Worm (Caenorhabditis elegans): ENCODE results near the gene M163.9.
A peak's percentile ranks its signal among the peaks of the same experiment; 100 is the strongest.

The M163.9 gene

DNA sequence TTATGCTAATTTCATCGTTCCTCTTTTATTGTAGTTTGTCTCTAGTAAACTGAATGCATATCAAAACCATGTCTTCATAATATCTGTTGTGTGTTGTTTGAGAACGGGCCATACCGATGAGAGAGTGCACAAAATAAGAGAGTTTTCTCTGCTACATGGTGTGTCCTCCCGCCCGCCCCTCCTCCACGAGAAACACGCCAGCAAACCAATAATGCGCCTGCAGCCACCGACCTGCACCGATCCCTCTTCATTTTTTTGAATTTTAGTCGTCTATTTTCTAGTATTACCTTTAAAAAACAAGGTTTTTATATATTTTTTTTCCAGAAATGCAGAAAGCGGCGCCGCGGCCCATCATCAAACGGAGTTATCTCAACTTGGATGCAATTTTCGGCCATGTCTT lies 10.9 kb downstream of the M163.9 start, which contains the start of gene gfi-3 (continued):
- TF ChIP-seq ztf-1 (GFP tag; conservative IDR thresholded peaks at IDR 0.05) (no peak), lin-39 (tag; optimal IDR thresholded peaks at IDR 0.05) (no peak), mab-5 (tag; optimal IDR thresholded peaks at IDR 0.05) (peak; percentile 82), ztf-11 (tag; optimal IDR thresholded peaks at IDR 0.05) (no peak), ceh-82 (tag; optimal IDR thresholded peaks at IDR 0.05) (no peak)

DNA sequence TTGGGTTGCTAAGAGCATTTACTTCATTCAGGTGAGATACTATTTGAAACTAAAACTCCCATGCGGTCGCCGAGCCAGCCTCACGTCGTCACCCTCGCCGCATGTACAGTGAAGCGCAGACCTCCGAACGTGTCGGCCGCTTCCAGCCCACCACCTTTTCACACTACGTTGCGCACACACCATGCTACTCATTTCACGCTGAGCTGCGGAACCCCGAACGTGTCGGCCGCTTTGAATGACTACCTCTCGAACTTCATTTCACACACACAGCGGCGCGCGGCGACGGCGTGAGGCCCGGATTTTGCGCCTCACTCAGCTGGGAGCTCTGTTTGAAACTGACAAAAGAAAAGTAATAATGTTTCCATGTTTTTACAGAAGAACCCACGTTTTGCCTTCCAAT lies 12.3 kb downstream of the M163.9 start:
- TF ChIP-seq nhr-11 (tag; optimal IDR thresholded peaks at IDR 0.05) (no peak), snpc-4 (tag; optimal IDR thresholded peaks at IDR 0.05) (peak; percentile 70), gmeb-1 (tag; optimal IDR thresholded peaks at IDR 0.05) (no peak), nhr-23 (tag; optimal IDR thresholded peaks at IDR 0.05) (no peak), R02D3.7 (tag; optimal IDR thresholded peaks at IDR 0.05) (no peak), egl-27 (tag; optimal IDR thresholded peaks at IDR 0.05) (no peak)

DNA sequence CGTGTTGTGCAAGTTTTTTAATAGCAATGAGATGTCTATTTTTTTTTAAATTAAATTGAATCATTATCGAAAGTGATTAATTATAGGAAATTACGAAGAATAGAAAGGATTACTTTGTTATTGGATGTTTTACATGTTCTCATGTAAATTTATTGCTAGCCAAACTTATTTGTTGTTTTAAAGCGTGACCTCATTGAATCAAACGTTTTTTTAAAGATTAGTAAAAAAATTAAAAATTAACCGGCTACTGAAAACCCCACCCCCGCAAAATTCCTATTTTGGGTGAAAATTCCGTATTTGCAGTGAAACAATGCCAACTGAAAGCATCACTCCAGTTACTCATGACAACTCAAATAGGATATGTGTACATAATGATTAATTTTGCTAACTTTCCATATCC lies 15.4 kb downstream of the M163.9 start, which contains the start of gene M163.8:
Gene M163.8, plus strand, starts transcription at position 301 of the 400 bp plus-strand sequence.
- TF ChIP-seq nhr-12 (tag; optimal IDR thresholded peaks at IDR 0.05) (no peak), Y55F3AM.14 (GFP tag; optimal IDR thresholded peaks at IDR 0.05) (no peak), lsy-2 (tag; optimal IDR thresholded peaks at IDR 0.05) (no peak), peb-1 (tag; optimal IDR thresholded peaks at IDR 0.05) (no peak), sma-3 (GFP tag; optimal IDR thresholded peaks at IDR 0.05) (no peak), nhr-23 (tag; optimal IDR thresholded peaks at IDR 0.05) (no peak), skn-1 (tag; optimal IDR thresholded peaks at IDR 0.05) (no peak)

DNA sequence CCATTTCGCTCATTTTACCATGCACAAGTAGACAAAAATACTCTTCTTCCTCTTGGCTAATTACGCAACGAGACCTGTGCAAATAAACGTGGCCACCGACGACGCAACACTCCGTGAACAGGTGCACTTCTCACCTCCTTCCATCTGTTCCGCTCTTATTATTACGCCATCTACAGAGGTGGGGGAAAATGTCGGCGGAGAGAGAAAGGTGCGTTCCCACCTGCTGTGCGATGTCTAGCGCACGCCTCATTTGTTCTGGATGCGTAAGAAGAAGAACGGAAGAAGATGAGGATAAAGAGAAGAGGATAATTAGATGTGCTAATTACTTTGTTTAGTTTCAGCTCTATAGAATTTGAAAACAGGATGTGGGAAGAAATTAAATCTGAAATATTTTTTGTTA lies 17.1 kb downstream of the M163.9 start:
- TF ChIP-seq lin-13 (GFP tag; optimal IDR thresholded peaks at IDR 0.05) (no peak), C34F6.9 (tag; optimal IDR thresholded peaks at IDR 0.05) (no peak)

DNA sequence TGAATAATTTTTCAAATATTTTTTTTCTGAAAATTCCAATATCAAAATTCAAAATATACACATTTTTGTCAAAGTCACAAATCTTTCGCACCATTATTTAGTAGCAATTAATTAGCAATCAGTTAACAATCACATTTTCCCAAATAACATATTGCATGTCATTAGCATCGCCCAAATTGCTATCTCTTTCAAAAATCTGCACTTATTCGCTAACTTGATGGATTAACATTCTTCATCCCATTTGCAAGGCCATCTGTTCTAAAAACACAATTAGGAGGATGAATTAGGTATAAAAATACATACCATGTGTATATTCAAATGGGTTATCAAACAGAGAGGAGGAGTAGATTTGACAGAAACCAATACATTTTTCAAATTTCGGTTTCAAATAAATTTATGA lies 17.9 kb downstream of the M163.9 start:
- TF ChIP-seq unc-55 (GFP tag; optimal IDR thresholded peaks at IDR 0.05): no peak
- TF ChIP-seq nhr-10 (tag; optimal IDR thresholded peaks at IDR 0.05): no peak
- no peak for TF ChIP-seq unc-62 (GFP tag; optimal IDR thresholded peaks at IDR 0.05)
- peak; percentile 98 for TF ChIP-seq ceh-16 (tag; optimal IDR thresholded peaks at IDR 0.05)
- peak; percentile 23 for TF ChIP-seq sma-9 (GFP tag; optimal IDR thresholded peaks at IDR 0.05)
- no peak for TF ChIP-seq sma-9 (tag; optimal IDR thresholded peaks at IDR 0.05)
- no peak for TF ChIP-seq nhr-6 (tag; optimal IDR thresholded peaks at IDR 0.05)
- no peak for TF ChIP-seq gmeb-1 (tag; optimal IDR thresholded peaks at IDR 0.05)
- no peak for TF ChIP-seq mbf-1 (tag; optimal IDR thresholded peaks at IDR 0.05)
- peak; percentile 72 for TF ChIP-seq mab-5 (tag; optimal IDR thresholded peaks at IDR 0.05)
- TF ChIP-seq egl-27 (tag; optimal IDR thresholded peaks at IDR 0.05): no peak
- peak; percentile 87 for TF ChIP-seq lin-39 (tag; optimal IDR thresholded peaks at IDR 0.05)
- TF ChIP-seq ZK546.5 (tag; optimal IDR thresholded peaks at IDR 0.05): no peak
- peak; percentile 51 for TF ChIP-seq nhr-25 (tag; optimal IDR thresholded peaks at IDR 0.05)
- TF ChIP-seq fos-1 (tag; optimal IDR thresholded peaks at IDR 0.05): no peak

DNA sequence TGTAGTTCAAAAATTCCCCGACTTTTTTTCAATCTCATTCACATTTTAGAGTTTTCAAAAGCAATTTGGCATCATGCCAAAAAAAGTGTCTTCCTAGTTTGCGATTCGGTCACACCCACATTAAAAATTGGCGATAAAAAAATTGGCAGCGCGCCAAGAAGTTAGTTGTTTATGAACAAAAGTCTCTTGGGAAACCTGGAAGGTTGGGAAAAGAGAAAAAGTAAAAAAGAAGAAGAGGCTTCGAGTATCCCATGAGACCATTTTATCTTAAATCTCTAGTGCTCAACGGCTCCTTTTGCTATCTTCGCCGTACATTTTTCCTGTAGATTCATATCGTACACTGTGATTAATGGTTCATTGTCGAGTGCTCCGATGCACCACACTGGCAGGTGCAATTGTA lies 18.4 kb downstream of the M163.9 start:
- TF ChIP-seq mab-5 (tag; optimal IDR thresholded peaks at IDR 0.05) (peak; percentile 35), unc-62 (GFP tag; optimal IDR thresholded peaks at IDR 0.05) (no peak)

DNA sequence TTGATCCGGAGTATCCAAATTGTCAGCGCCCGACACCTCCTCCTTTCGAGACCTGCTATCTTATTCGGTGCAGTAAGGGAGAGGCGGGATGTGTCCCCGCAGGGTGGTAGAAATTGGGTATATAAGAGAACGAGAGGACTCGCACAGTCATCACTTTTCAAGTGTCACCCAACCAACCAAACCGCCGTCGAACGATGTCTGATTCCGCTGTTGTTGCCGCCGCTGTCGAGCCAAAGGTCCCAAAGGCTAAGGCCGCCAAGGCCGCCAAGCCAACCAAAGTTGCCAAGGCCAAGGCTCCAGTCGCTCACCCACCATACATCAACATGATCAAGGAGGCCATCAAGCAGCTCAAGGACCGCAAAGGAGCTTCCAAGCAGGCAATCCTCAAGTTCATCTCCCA lies 20.6 kb downstream of the M163.9 start, which contains the start of gene his-24:
Gene his-24, plus strand, starts transcription at position 150 of the 400 bp plus-strand sequence.
- TF ChIP-seq ceh-16 (tag; optimal IDR thresholded peaks at IDR 0.05) (peak; percentile 63), fos-1 (tag; optimal IDR thresholded peaks at IDR 0.05) (peak; percentile 93), nhr-12 (tag; optimal IDR thresholded peaks at IDR 0.05) (no peak), skn-1 (tag; optimal IDR thresholded peaks at IDR 0.05) (no peak), nhr-129 (tag; optimal IDR thresholded peaks at IDR 0.05) (peak; percentile 80), ceh-82 (tag; optimal IDR thresholded peaks at IDR 0.05) (no peak), crh-2 (tag; optimal IDR thresholded peaks at IDR 0.05) (peak; percentile 75), lin-39 (tag; optimal IDR thresholded peaks at IDR 0.05) (no peak), egl-27 (tag; optimal IDR thresholded peaks at IDR 0.05) (peak; percentile 28), snpc-4 (tag; optimal IDR thresholded peaks at IDR 0.05) (peak; percentile 69), sma-9 (GFP tag; optimal IDR thresholded peaks at IDR 0.05) (peak; percentile 87), sma-9 (tag; optimal IDR thresholded peaks at IDR 0.05) (no peak), nhr-237 (tag; optimal IDR thresholded peaks at IDR 0.05) (no peak), lin-13 (GFP tag; optimal IDR thresholded peaks at IDR 0.05) (peak; percentile 73), elt-3 (tag; optimal IDR thresholded peaks at IDR 0.05) (no peak), ama-1 (optimal IDR thresholded peaks at IDR 0.05) (peak; percentile 26), ztf-11 (tag; optimal IDR thresholded peaks at IDR 0.05) (no peak), lsy-2 (tag; optimal IDR thresholded peaks at IDR 0.05) (peak; percentile 20 to 73), gmeb-1 (tag; optimal IDR thresholded peaks at IDR 0.05) (peak; percentile 55), sma-3 (GFP tag; optimal IDR thresholded peaks at IDR 0.05) (peak; percentile 60), nhr-21 (tag; optimal IDR thresholded peaks at IDR 0.05) (peak; percentile 53), sem-4 (tag; optimal IDR thresholded peaks at IDR 0.05) (peak; percentile 72), nhr-23 (tag; optimal IDR thresholded peaks at IDR 0.05) (no peak), lin-11 (tag; optimal IDR thresholded peaks at IDR 0.05) (peak; percentile 53), C34F6.9 (tag; optimal IDR thresholded peaks at IDR 0.05) (peak; percentile 63), elt-1 (tag; optimal IDR thresholded peaks at IDR 0.05) (no peak), peb-1 (tag; optimal IDR thresholded peaks at IDR 0.05) (no peak), mab-5 (tag; optimal IDR thresholded peaks at IDR 0.05) (peak; percentile 50), nhr-25 (tag; optimal IDR thresholded peaks at IDR 0.05) (peak; percentile 85), F13H6.1 (tag; optimal IDR thresholded peaks at IDR 0.05) (peak; percentile 58)
